Fruit fly (Drosophila melanogaster): ENCODE data around the gene CG12237.

The CG12237 gene

dm6 chrX:19605915-19606314 lies 36.8 kb downstream of the CG12237 start (continued):
- TF ChIP-seq CHES-1-like (GFP tag; optimal IDR thresholded peaks at IDR 0.05) (no peak), CG6689 (GFP tag; IDR thresholded peaks at IDR 0.05) (no peak), mam (GFP tag; optimal IDR thresholded peaks at IDR 0.05) (no peak), chinmo (GFP tag; IDR thresholded peaks at IDR 0.05; ENCODE audit: partially characterized antibody) (no peak), pb (GFP tag; optimal IDR thresholded peaks at IDR 0.05) (no peak), CG4617 (GFP tag; optimal IDR thresholded peaks at IDR 0.05; ENCODE audit: borderline replicate concordance) (no peak), pfk (GFP tag; optimal IDR thresholded peaks at IDR 0.05) (no peak), twi (tag; optimal IDR thresholded peaks at IDR 0.05) (peak; percentile 91), CG6654 (GFP tag; optimal IDR thresholded peaks at IDR 0.05) (no peak), CG10959 (GFP tag; IDR thresholded peaks at IDR 0.05) (no peak), Nf-YB (GFP tag; optimal IDR thresholded peaks at IDR 0.05) (no peak), CG11695 (GFP tag; IDR thresholded peaks at IDR 0.05) (no peak), CG7963 (GFP tag; IDR thresholded peaks at IDR 0.05; ENCODE audit: partially characterized antibody) (no peak), CG11504 (tag; optimal IDR thresholded peaks at IDR 0.05) (no peak), ftz-f1 (GFP tag; optimal IDR thresholded peaks at IDR 0.05) (no peak), sr (GFP tag; IDR thresholded peaks at IDR 0.05) (no peak), CG10267 (tag; optimal IDR thresholded peaks at IDR 0.05) (no peak), Atf3 (GFP tag; optimal IDR thresholded peaks at IDR 0.05) (no peak), CG4328 (GFP tag; optimal IDR thresholded peaks at IDR 0.05) (no peak), Bgb (GFP tag; IDR thresholded peaks at IDR 0.05; ENCODE audit: partially characterized antibody) (peak; percentile 9; the same call in 1 of the 2 replicates), CG1832 (GFP tag; optimal IDR thresholded peaks at IDR 0.05) (no peak), Doc2 (GFP tag; IDR thresholded peaks at IDR 0.05) (no peak), CG14860 (GFP tag; IDR thresholded peaks at IDR 0.05; ENCODE audit: partially characterized antibody) (no peak), CG6813 (GFP tag; optimal IDR thresholded peaks at IDR 0.05) (no peak), pho (GFP tag; optimal IDR thresholded peaks at IDR 0.05) (no peak), Pdp1 (GFP tag; optimal IDR thresholded peaks at IDR 0.05) (peak in 1 of 2 experiments; percentile 85), odd (GFP tag; optimal IDR thresholded peaks at IDR 0.05) (no peak), lilli (GFP tag; optimal IDR thresholded peaks at IDR 0.05) (no peak), nmo (GFP tag; optimal IDR thresholded peaks at IDR 0.05) (no peak), sens-2 (GFP tag; IDR thresholded peaks at IDR 0.05) (no peak), CG10147 (GFP tag; optimal IDR thresholded peaks at IDR 0.05) (no peak), psq (GFP tag; optimal IDR thresholded peaks at IDR 0.05) (no peak), Camta (GFP tag; optimal IDR thresholded peaks at IDR 0.05) (no peak), ap (GFP tag; IDR thresholded peaks at IDR 0.05) (no peak), C15 (GFP tag; IDR thresholded peaks at IDR 0.05) (no peak), CG34376 (GFP tag; optimal IDR thresholded peaks at IDR 0.05) (peak; percentile 0), gsb-n (tag; optimal IDR thresholded peaks at IDR 0.05) (no peak), Side (GFP tag; optimal IDR thresholded peaks at IDR 0.05) (no peak), CG3407 (GFP tag; optimal IDR thresholded peaks at IDR 0.05) (no peak), CG18599 (GFP tag; optimal IDR thresholded peaks at IDR 0.05) (no peak), ATbp (GFP tag; optimal IDR thresholded peaks at IDR 0.05) (no peak), CG10543 (GFP tag; optimal IDR thresholded peaks at IDR 0.05) (peak; percentile 92), CG9817 (tag; optimal IDR thresholded peaks at IDR 0.05) (no peak), ab (GFP tag; optimal IDR thresholded peaks at IDR 0.05) (no peak), CG14050 (GFP tag; IDR thresholded peaks at IDR 0.05) (no peak), disco-r (GFP tag; optimal IDR thresholded peaks at IDR 0.05) (no peak), jing (GFP tag; optimal IDR thresholded peaks at IDR 0.05) (no peak), CG7357 (GFP tag; IDR thresholded peaks at IDR 0.05) (no peak), sug (tag; optimal IDR thresholded peaks at IDR 0.05) (peak; percentile 68), tup (GFP tag; optimal IDR thresholded peaks at IDR 0.05) (no peak), sima (GFP tag; optimal IDR thresholded peaks at IDR 0.05) (no peak)

Data from whole organism, embryonic.